Worm (Caenorhabditis elegans) whole organism, mixed stage, embryonic: ENCODE measurements around the gene F46G10.2.

Experiments used
- bed-3 ChIP-seq: fragments of 200-800 bp; sonication (Bioruptor generic); optimal IDR thresholded peaks from 3 replicates; lab custom pipeline; 2018; ENCODE audit warnings: mild to moderate bottlenecking, missing genetic modification characterization, moderate library complexity, missing compliant biosample characterization
- ces-1 ChIP-seq: fragments of 150-350 bp; optimal IDR thresholded peaks from 2 replicates; lab custom pipeline; 2014; ENCODE audit warnings: missing biosample characterization, missing genetic modification reagents, missing genetic modification characterization
- flh-1 ChIP-seq: fragments of 200-800 bp; sonication (Bioruptor generic); optimal IDR thresholded peaks from 2 replicates; lab custom pipeline; 2018; ENCODE audit warnings: mild to moderate bottlenecking, missing genetic modification characterization, moderate library complexity, missing compliant biosample characterization
- lin-13 ChIP-seq: fragments of 150-350 bp; optimal IDR thresholded peaks from 2 replicates; lab custom pipeline; 2014; ENCODE audit warnings: missing biosample characterization, missing genetic modification characterization
- lsy-2 ChIP-seq: fragments of 150-350 bp; optimal IDR thresholded peaks from 2 replicates; lab custom pipeline; 2014; ENCODE audit warnings: missing biosample characterization, missing genetic modification characterization
- nhr-237 ChIP-seq: fragments of 150-350 bp; optimal IDR thresholded peaks from 2 replicates; lab custom pipeline; 2014; ENCODE audit warnings: missing biosample characterization, missing genetic modification characterization
- pha-4 ChIP-seq: fragments of 150-350 bp; optimal IDR thresholded peaks from 2 replicates; lab custom pipeline; 2018; ENCODE audit warnings: missing biosample characterization, missing genetic modification reagents, missing genetic modification characterization
- snpc-4 ChIP-seq: fragments of 150-350 bp; optimal IDR thresholded peaks from 2 replicates; lab custom pipeline; 2014; ENCODE audit warnings: missing biosample characterization, missing genetic modification characterization
- unc-62 ChIP-seq: fragments of 150-350 bp; optimal IDR thresholded peaks from 2 replicates; lab custom pipeline; 2014; ENCODE audit warnings: missing biosample characterization, missing genetic modification reagents, missing genetic modification characterization
- ztf-11 ChIP-seq: fragments of 150-350 bp; optimal IDR thresholded peaks from 2 replicates; lab custom pipeline; 2014; ENCODE audit warnings: missing biosample characterization, missing genetic modification characterization

ce11 chrX:13294669-13295068 is 28.1 kb upstream of the F46G10.2 start, which contains the start of gene srd-36:
- TF ChIP-seq snpc-4 (tag; lab: Kevin White, UChicago) (no peak), flh-1 (GFP tag; lab: Kevin White, UChicago) (no peak), ztf-11 (tag; lab: Kevin White, UChicago) (no peak), nhr-237 (tag; lab: Kevin White, UChicago) (no peak), lin-13 (no peak), unc-62 (no peak), pha-4 (tag; lab: Kevin White, UChicago) (no peak), lsy-2 (tag; lab: Kevin White, UChicago) (no peak), bed-3 (no peak), ces-1 (GFP tag; lab: Kevin White, UChicago) (no peak)
